Worm (Caenorhabditis elegans): ENCODE results near the gene hosl-1.

DNA sequence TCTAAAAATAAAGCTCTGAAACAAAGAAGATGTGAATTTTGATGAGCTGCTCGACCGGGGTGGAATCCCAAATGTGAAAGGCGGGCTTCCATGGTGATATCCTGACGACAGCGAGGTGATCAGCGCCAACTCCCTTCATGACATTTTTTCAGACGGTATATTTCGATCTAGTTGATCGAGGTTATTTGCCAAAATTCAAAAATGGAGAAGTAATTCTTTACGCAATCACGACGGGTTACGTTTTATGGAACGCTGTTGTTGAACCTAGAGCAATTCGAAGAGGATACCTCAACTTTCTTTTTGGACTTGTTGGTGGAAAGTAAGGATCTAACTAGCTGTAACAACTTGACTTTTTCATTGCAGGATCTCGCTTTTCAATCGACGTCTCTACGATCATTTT lies 39.8 kb downstream of the hosl-1 start:
- TF ChIP-seq lin-13 (GFP tag; optimal IDR thresholded peaks at IDR 0.05) (no peak), ztf-11 (tag; optimal IDR thresholded peaks at IDR 0.05) (no peak), pag-3 (tag; optimal IDR thresholded peaks at IDR 0.05; ENCODE audit: borderline replicate concordance, insufficient read depth) (no peak), fkh-8 (tag; optimal IDR thresholded peaks at IDR 0.05) (no peak), elt-2 (tag; optimal IDR thresholded peaks at IDR 0.05) (no peak), nhr-12 (tag; optimal IDR thresholded peaks at IDR 0.05) (no peak), lir-3 (tag; optimal IDR thresholded peaks at IDR 0.05; ENCODE audit: poor library complexity) (no peak), nhr-85 (tag) (no peak), isw-1 (GFP tag; IDR thresholded peaks at IDR 0.05) (no peak), pqm-1 (tag; optimal IDR thresholded peaks at IDR 0.05) (no peak)

Data from whole organism, L1 larva.